Fruit fly (Drosophila melanogaster): ENCODE data around the gene Prestin.

DNA sequence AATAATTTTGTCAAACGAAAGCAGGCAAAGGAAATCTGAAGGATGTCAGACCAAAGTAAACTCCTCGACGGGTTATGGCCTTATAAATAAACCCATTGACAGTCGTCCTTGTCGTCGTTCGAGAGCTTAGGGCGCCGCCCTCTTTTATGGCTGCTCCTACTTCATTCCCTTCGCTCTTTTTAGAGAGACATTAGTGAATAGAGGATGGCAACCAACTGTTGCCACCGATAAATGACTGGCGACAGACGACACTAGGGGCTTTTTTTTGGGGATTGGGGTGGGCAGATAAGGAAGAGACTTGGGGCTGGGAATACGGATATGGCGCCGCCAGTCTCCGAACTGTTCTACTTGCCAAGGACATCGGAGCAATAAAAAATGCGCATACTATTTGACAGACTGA is 34.8 kb upstream of the Prestin start:
- TF ChIP-seq psq (optimal IDR thresholded peaks at IDR 0.05) (no peak), h (optimal IDR thresholded peaks at IDR 0.05) (no peak), ttk (optimal IDR thresholded peaks at IDR 0.05) (no peak)

All from Kc167 (cell line).